Worm (Caenorhabditis elegans) whole organism, mixed stage, embryonic: ENCODE data around the gene idpc-7.

Experiments
- M03D4.4 ChIP-seq: sonication (generic microtip); optimal IDR thresholded peaks from 2 replicates; lab custom pipeline; 2017; ENCODE audit warnings: mild to moderate bottlenecking, missing genetic modification characterization, missing compliant biosample characterization
- bed-3 ChIP-seq: fragments of 200-800 bp; sonication (Bioruptor generic); optimal IDR thresholded peaks from 3 replicates; lab custom pipeline; 2018; ENCODE audit warnings: mild to moderate bottlenecking, missing genetic modification characterization, moderate library complexity, missing compliant biosample characterization
- blmp-1 ChIP-seq: fragments of 150-350 bp; optimal IDR thresholded peaks from 2 replicates; lab custom pipeline; 2014; ENCODE audit warnings: missing biosample characterization, missing genetic modification characterization
- ceh-39 ChIP-seq: fragments of 150-350 bp; optimal IDR thresholded peaks from 2 replicates; lab custom pipeline; 2014; ENCODE audit warnings: missing biosample characterization, missing genetic modification characterization
- ceh-43 ChIP-seq: fragments of 200-800 bp; sonication (Bioruptor generic); optimal IDR thresholded peaks from 2 replicates; lab custom pipeline; 2018; ENCODE audit warnings: mild to moderate bottlenecking, missing genetic modification characterization, moderate library complexity, missing compliant biosample characterization
- ceh-83 ChIP-seq: fragments of 200-800 bp; sonication (Bioruptor generic); optimal IDR thresholded peaks from 2 replicates; lab custom pipeline; 2018; ENCODE audit warnings: mild to moderate bottlenecking, missing genetic modification characterization, missing compliant biosample characterization
- ces-1 ChIP-seq: fragments of 150-350 bp; optimal IDR thresholded peaks from 2 replicates; lab custom pipeline; 2014; ENCODE audit warnings: missing biosample characterization, missing genetic modification reagents, missing genetic modification characterization
- cnd-1 ChIP-seq: fragments of 200-800 bp; sonication (Bioruptor generic); optimal IDR thresholded peaks from 2 replicates; lab custom pipeline; 2018; ENCODE audit warnings: mild to moderate bottlenecking, missing genetic modification characterization, missing compliant biosample characterization
- drap-1 ChIP-seq: fragments of 200-800 bp; sonication (Bioruptor generic); optimal IDR thresholded peaks from 3 replicates; lab custom pipeline; 2018; ENCODE audit warnings: mild to moderate bottlenecking, missing genetic modification characterization, missing compliant biosample characterization
- elt-1 ChIP-seq: sonication (generic microtip); optimal IDR thresholded peaks from 2 replicates; lab custom pipeline; 2017; ENCODE audit warnings: missing genetic modification characterization, mild to moderate bottlenecking, missing compliant biosample characterization, antibody characterized with exemption, moderate library complexity, borderline replicate concordance; ENCODE audit not compliant: insufficient read depth
- elt-3 ChIP-seq: fragments of 150-350 bp; optimal IDR thresholded peaks from 2 replicates; lab custom pipeline; 2014; ENCODE audit warnings: missing biosample characterization, missing genetic modification characterization
- flh-1 ChIP-seq: fragments of 200-800 bp; sonication (Bioruptor generic); optimal IDR thresholded peaks from 2 replicates; lab custom pipeline; 2018; ENCODE audit warnings: mild to moderate bottlenecking, missing genetic modification characterization, moderate library complexity, missing compliant biosample characterization
- ham-2 ChIP-seq: fragments of 200-800 bp; sonication (Bioruptor generic); optimal IDR thresholded peaks from 2 replicates; lab custom pipeline; 2018; ENCODE audit warnings: mild to moderate bottlenecking, missing genetic modification characterization, missing compliant biosample characterization
- hlh-1 ChIP-seq: fragments of 150-350 bp; optimal IDR thresholded peaks from 2 replicates; lab custom pipeline; 2014; ENCODE audit warnings: missing biosample characterization, missing genetic modification reagents, missing genetic modification characterization
- lin-13 ChIP-seq: fragments of 150-350 bp; optimal IDR thresholded peaks from 2 replicates; lab custom pipeline; 2014; ENCODE audit warnings: missing biosample characterization, missing genetic modification characterization
- lin-32 ChIP-seq: fragments of 200-800 bp; sonication (Bioruptor generic); optimal IDR thresholded peaks from 2 replicates; lab custom pipeline; 2018; ENCODE audit warnings: mild to moderate bottlenecking, missing genetic modification characterization, missing compliant biosample characterization
- lsy-2 ChIP-seq: fragments of 150-350 bp; optimal IDR thresholded peaks from 2 replicates; lab custom pipeline; 2014; ENCODE audit warnings: missing biosample characterization, missing genetic modification characterization
- mab-5 ChIP-seq: fragments of 150-350 bp; optimal IDR thresholded peaks from 2 replicates; lab custom pipeline; 2014; ENCODE audit warnings: missing biosample characterization, missing genetic modification characterization
- mep-1 ChIP-seq: fragments of 150-350 bp; optimal IDR thresholded peaks from 2 replicates; lab custom pipeline; 2017; ENCODE audit warnings: missing biosample characterization, missing genetic modification reagents, missing genetic modification characterization, inconsistent platforms
- mls-2 ChIP-seq: sonication (generic microtip); optimal IDR thresholded peaks from 2 replicates; lab custom pipeline; 2016; ENCODE audit warnings: mild to moderate bottlenecking, missing genetic modification characterization, moderate library complexity, missing compliant biosample characterization
- nhr-12 ChIP-seq: fragments of 150-350 bp; optimal IDR thresholded peaks from 2 replicates; lab custom pipeline; 2014; ENCODE audit warnings: missing biosample characterization, missing genetic modification characterization
- nhr-2 ChIP-seq: fragments of 150-350 bp; optimal IDR thresholded peaks from 2 replicates; lab custom pipeline; 2014; ENCODE audit warnings: missing biosample characterization, missing genetic modification characterization
- nhr-237 ChIP-seq: fragments of 150-350 bp; optimal IDR thresholded peaks from 2 replicates; lab custom pipeline; 2014; ENCODE audit warnings: missing biosample characterization, missing genetic modification characterization
- nhr-28 ChIP-seq: fragments of 150-350 bp; optimal IDR thresholded peaks from 2 replicates; lab custom pipeline; 2014; ENCODE audit warnings: missing biosample characterization, missing genetic modification characterization
- nhr-76 ChIP-seq: sonication (generic microtip); optimal IDR thresholded peaks from 2 replicates; lab custom pipeline; 2017; ENCODE audit warnings: missing biosample characterization, missing genetic modification characterization
- pha-4 ChIP-seq: fragments of 150-350 bp; optimal IDR thresholded peaks from 2 replicates; lab custom pipeline; 2018; ENCODE audit warnings: missing biosample characterization, missing genetic modification reagents, missing genetic modification characterization
- sem-2 ChIP-seq: fragments of 200-800 bp; sonication (Bioruptor generic); optimal IDR thresholded peaks from 2 replicates; lab custom pipeline; 2018; ENCODE audit warnings: mild to moderate bottlenecking, missing genetic modification characterization, missing compliant biosample characterization
- snpc-4 ChIP-seq: fragments of 150-350 bp; optimal IDR thresholded peaks from 2 replicates; lab custom pipeline; 2014; ENCODE audit warnings: missing biosample characterization, missing genetic modification characterization
- sptf-1 ChIP-seq: sonication (generic microtip); optimal IDR thresholded peaks from 2 replicates; lab custom pipeline; 2017; ENCODE audit warnings: mild to moderate bottlenecking, missing genetic modification characterization, moderate library complexity, missing compliant biosample characterization
- unc-120 ChIP-seq: sonication (generic microtip); optimal IDR thresholded peaks from 2 replicates; lab custom pipeline; 2017; ENCODE audit warnings: missing genetic modification characterization, missing compliant biosample characterization; ENCODE audit not compliant: poor library complexity, severe bottlenecking
- unc-39 ChIP-seq: fragments of 150-350 bp; optimal IDR thresholded peaks from 2 replicates; lab custom pipeline; 2014; ENCODE audit warnings: missing biosample characterization, missing genetic modification characterization
- unc-62 ChIP-seq: fragments of 150-350 bp; optimal IDR thresholded peaks from 2 replicates; lab custom pipeline; 2014; ENCODE audit warnings: missing biosample characterization, missing genetic modification reagents, missing genetic modification characterization
- zip-8 ChIP-seq: fragments of 150-350 bp; optimal IDR thresholded peaks from 2 replicates; lab custom pipeline; 2014; ENCODE audit warnings: missing biosample characterization, missing genetic modification characterization
- ztf-11 ChIP-seq: fragments of 150-350 bp; optimal IDR thresholded peaks from 2 replicates; lab custom pipeline; 2014; ENCODE audit warnings: missing biosample characterization, missing genetic modification characterization

idpc-7 gene

ce11 chrV:9590317-9590716 lies 28.5 kb downstream of the idpc-7 start, which contains the start of gene K09G1.2:
Gene K09G1.2, plus strand, starts transcription at chrV:9590617.
- TF ChIP-seq ces-1 (no peak), nhr-28 (tag; lab: Kevin White, UChicago) (no peak), nhr-12 (tag; lab: Kevin White, UChicago) (no peak), nhr-237 (tag; lab: Kevin White, UChicago) (no peak), unc-39 (tag; lab: Kevin White, UChicago) (no peak), lsy-2 (tag; lab: Kevin White, UChicago) (no peak), mls-2 (no peak), elt-1 (tag; lab: Kevin White, UChicago) (no peak), ceh-43 (no peak), hlh-1 (tag; lab: Kevin White, UChicago) (no peak), ztf-11 (tag; lab: Kevin White, UChicago) (no peak), mep-1 (tag; lab: Kevin White, UChicago) (no peak), unc-62 (GFP tag; lab: Kevin White, UChicago) (no peak), pha-4 (tag; lab: Kevin White, UChicago) (no peak), blmp-1 (tag; lab: Kevin White, UChicago) (no peak), ceh-83 (GFP tag; lab: Kevin White, UChicago) (no peak), flh-1 (GFP tag; lab: Kevin White, UChicago) (no peak), bed-3 (GFP tag; lab: Kevin White, UChicago) (no peak)

ce11 chrV:9588574-9588973 lies 30.2 kb downstream of the idpc-7 start:
- TF ChIP-seq zip-8 (tag; lab: Kevin White, UChicago) (no peak), elt-1 (tag; lab: Kevin White, UChicago) (peak; percentile 36)

ce11 chrV:9587619-9588018 lies 31.2 kb downstream of the idpc-7 start:
- TF ChIP-seq ceh-83 (GFP tag; lab: Kevin White, UChicago) (no peak), ces-1 (no peak), sem-2 (GFP tag; lab: Kevin White, UChicago) (no peak), hlh-1 (tag; lab: Kevin White, UChicago) (no peak), elt-1 (tag; lab: Kevin White, UChicago) (peak; percentile 63)

ce11 chrV:9584263-9584662 lies 34.6 kb downstream of the idpc-7 start:
- no peak for TF ChIP-seq sptf-1 (tag; lab: Kevin White, UChicago)
- no peak for TF ChIP-seq zip-8 (tag; lab: Kevin White, UChicago)
- no peak for TF ChIP-seq snpc-4 (tag; lab: Kevin White, UChicago)
- no peak for TF ChIP-seq flh-1 (GFP tag; lab: Kevin White, UChicago)
- no peak for TF ChIP-seq unc-120 (tag; lab: Kevin White, UChicago)

- no peak for TF ChIP-seq nhr-12 (tag; lab: Kevin White, UChicago)
- no peak for TF ChIP-seq bed-3 (GFP tag; lab: Kevin White, UChicago)
Measured at ce11 chrV:9583323-9583644, 35.5 kb downstream of the idpc-7 start, which contains the start of gene K09G1.1. Gene K09G1.1, plus strand, starts transcription at chrV:9583545.

ce11 chrV:9582594-9583322 lies 36.1 kb downstream of the idpc-7 start, which contains the start of gene rtfo-1:
Gene rtfo-1, minus strand, starts transcription at chrV:9582644.
- TF ChIP-seq ham-2 (GFP tag; lab: Kevin White, UChicago) (peak; percentile 54), mep-1 (tag; lab: Kevin White, UChicago) (peak; percentile 65), ceh-83 (GFP tag; lab: Kevin White, UChicago) (peak; percentile 58), nhr-28 (tag; lab: Kevin White, UChicago) (no peak), bed-3 (GFP tag; lab: Kevin White, UChicago) (peak; percentile 8), ztf-11 (tag; lab: Kevin White, UChicago) (peak; percentile 57), mab-5 (tag; lab: Kevin White, UChicago) (no peak), lin-32 (GFP tag; lab: Kevin White, UChicago) (peak; percentile 10), pha-4 (tag; lab: Kevin White, UChicago) (peak; percentile 24), unc-120 (tag; lab: Kevin White, UChicago) (no peak), mls-2 (peak; percentile 54), nhr-237 (tag; lab: Kevin White, UChicago) (peak; percentile 6), ces-1 (peak; percentile 39), nhr-2 (no peak), nhr-76 (tag; lab: Kevin White, UChicago) (peak; percentile 69), nhr-12 (tag; lab: Kevin White, UChicago) (no peak), M03D4.4 (tag; lab: Kevin White, UChicago) (peak; percentile 69), unc-39 (tag; lab: Kevin White, UChicago) (no peak), snpc-4 (tag; lab: Kevin White, UChicago) (no peak), zip-8 (tag; lab: Kevin White, UChicago) (no peak), ceh-39 (tag; lab: Kevin White, UChicago) (no peak), ceh-43 (peak; percentile 72), blmp-1 (tag; lab: Kevin White, UChicago) (peak; percentile 25), cnd-1 (tag; lab: Kevin White, UChicago) (peak; percentile 61), flh-1 (GFP tag; lab: Kevin White, UChicago) (no peak), unc-62 (GFP tag; lab: Kevin White, UChicago) (no peak), elt-3 (tag; lab: Kevin White, UChicago) (no peak), drap-1 (GFP tag; lab: Kevin White, UChicago) (peak; percentile 58), hlh-1 (tag; lab: Kevin White, UChicago) (peak; percentile 65), lin-13 (tag; lab: Kevin White, UChicago) (peak; percentile 39), sem-2 (GFP tag; lab: Kevin White, UChicago) (no peak), elt-1 (tag; lab: Kevin White, UChicago) (no peak), lsy-2 (tag; lab: Kevin White, UChicago) (peak; percentile 26)
